Worm (Caenorhabditis elegans): ENCODE data around the gene C27H6.8.

ce11 chrV:9965891-9966290, 21.7 kb downstream of the C27H6.8 start:
- TF ChIP-seq mep-1 (tag; optimal IDR thresholded peaks at IDR 0.05), result no peak
- no peak for TF ChIP-seq elt-3 (tag; optimal IDR thresholded peaks at IDR 0.05)
- TF ChIP-seq sptf-1 (tag; optimal IDR thresholded peaks at IDR 0.05), result no peak

All from whole organism, mixed stage, embryonic.